Fruit fly (Drosophila melanogaster) whole organism, adult: ENCODE measurements around the gene CG6686.
A peak's percentile ranks its signal among the peaks of the same experiment; 100 is the strongest.

ENCODE experiments used
- CG11617 ChIP-seq: fragments of 200-800 bp; sonication (Bioruptor generic); optimal IDR thresholded peaks from 2 replicates; lab custom pipeline; 2017; ENCODE audit warnings: mild to moderate bottlenecking, missing biosample characterization, missing genetic modification reagents, missing genetic modification characterization
- CG12768 ChIP-seq: fragments of 200-800 bp; sonication (Bioruptor generic); optimal IDR thresholded peaks from 2 replicates; lab custom pipeline; 2017; ENCODE audit warnings: missing biosample characterization, missing genetic modification characterization, mild to moderate bottlenecking, moderate library complexity, missing genetic modification reagents
- CG14711 ChIP-seq: fragments of 200-800 bp; sonication (Bioruptor generic); optimal IDR thresholded peaks from 2 replicates; lab custom pipeline; 2018; ENCODE audit warnings: missing biosample characterization, mild to moderate bottlenecking, missing genetic modification characterization, moderate library complexity
- CG1620 ChIP-seq: fragments of 200-800 bp; sonication (Bioruptor generic); optimal IDR thresholded peaks from 2 replicates; lab custom pipeline; 2016; ENCODE audit warnings: missing biosample characterization, missing genetic modification characterization
- CG33017 ChIP-seq: fragments of 200-800 bp; sonication (Bioruptor generic); optimal IDR thresholded peaks from 2 replicates; lab custom pipeline; 2018; ENCODE audit warnings: missing biosample characterization, mild to moderate bottlenecking, missing genetic modification characterization, moderate library complexity
- CG5204 ChIP-seq: fragments of 200-800 bp; sonication (Bioruptor generic); optimal IDR thresholded peaks from 2 replicates; lab custom pipeline; 2016; ENCODE audit warnings: missing biosample characterization, missing genetic modification characterization
- CG7045 ChIP-seq: fragments of 200-800 bp; sonication (Bioruptor generic); optimal IDR thresholded peaks from 2 replicates; lab custom pipeline; 2017; ENCODE audit warnings: missing biosample characterization, mild to moderate bottlenecking, missing genetic modification characterization
- CG7101 ChIP-seq: fragments of 200-800 bp; sonication (Bioruptor generic); optimal IDR thresholded peaks from 2 replicates; lab custom pipeline; 2018; ENCODE audit warnings: missing biosample characterization, mild to moderate bottlenecking, missing genetic modification characterization, moderate library complexity
- Clk ChIP-seq: fragments of 200-800 bp; sonication (Bioruptor generic); optimal IDR thresholded peaks from 2 replicates; lab custom pipeline; 2017; ENCODE audit warnings: missing biosample characterization, missing genetic modification characterization
- Crg-1 ChIP-seq: fragments of 200-800 bp; sonication (Bioruptor generic); optimal IDR thresholded peaks from 2 replicates; lab custom pipeline; 2016; ENCODE audit warnings: missing biosample characterization, missing genetic modification characterization
- Hr96 ChIP-seq: fragments of 200-800 bp; sonication (Bioruptor generic); optimal IDR thresholded peaks from 2 replicates; lab custom pipeline; 2016; ENCODE audit warnings: missing biosample characterization, missing genetic modification characterization
- Mnt ChIP-seq: fragments of 200-800 bp; sonication (Bioruptor generic); optimal IDR thresholded peaks from 2 replicates; lab custom pipeline; 2016; ENCODE audit warnings: missing biosample characterization, mild to moderate bottlenecking, missing genetic modification characterization
- bab1 ChIP-seq: fragments of 200-800 bp; sonication (Bioruptor generic); optimal IDR thresholded peaks from 3 replicates; lab custom pipeline; 2019; ENCODE audit warnings: missing biosample characterization, mild to moderate bottlenecking, missing genetic modification characterization, moderate library complexity
- cic ChIP-seq: fragments of 200-800 bp; sonication (Bioruptor generic); optimal IDR thresholded peaks from 2 replicates; lab custom pipeline; 2017; ENCODE audit warnings: missing biosample characterization, mild to moderate bottlenecking, missing genetic modification characterization, moderate library complexity
- cnc ChIP-seq, 2 experiments: fragments of >200 bp; optimal IDR thresholded peaks; 2 replicates each; lab custom pipeline; 2017
- kay ChIP-seq: fragments of 200-800 bp; sonication (Bioruptor generic); peaks from one replicate; lab custom pipeline; 2016; ENCODE audit warnings: missing biosample characterization, missing genetic modification characterization, borderline replicate concordance
- ovo ChIP-seq: fragments of 200-800 bp; sonication (Bioruptor generic); optimal IDR thresholded peaks from 2 replicates; lab custom pipeline; 2016; ENCODE audit warnings: missing biosample characterization, missing genetic modification characterization
- pad ChIP-seq: fragments of 200-800 bp; sonication (Bioruptor generic); optimal IDR thresholded peaks from 3 replicates; lab custom pipeline; 2017; ENCODE audit warnings: missing biosample characterization, missing genetic modification characterization, mild to moderate bottlenecking, moderate library complexity, missing genetic modification reagents
- tj ChIP-seq: fragments of 200-800 bp; sonication (Bioruptor generic); optimal IDR thresholded peaks from 3 replicates; lab custom pipeline; 2017; ENCODE audit warnings: missing biosample characterization, mild to moderate bottlenecking, missing genetic modification characterization, moderate library complexity
- toe ChIP-seq: fragments of 200-800 bp; sonication (Bioruptor generic); optimal IDR thresholded peaks from 2 replicates; lab custom pipeline; 2016; ENCODE audit warnings: missing biosample characterization, missing genetic modification characterization

Gene CG6686

DNA sequence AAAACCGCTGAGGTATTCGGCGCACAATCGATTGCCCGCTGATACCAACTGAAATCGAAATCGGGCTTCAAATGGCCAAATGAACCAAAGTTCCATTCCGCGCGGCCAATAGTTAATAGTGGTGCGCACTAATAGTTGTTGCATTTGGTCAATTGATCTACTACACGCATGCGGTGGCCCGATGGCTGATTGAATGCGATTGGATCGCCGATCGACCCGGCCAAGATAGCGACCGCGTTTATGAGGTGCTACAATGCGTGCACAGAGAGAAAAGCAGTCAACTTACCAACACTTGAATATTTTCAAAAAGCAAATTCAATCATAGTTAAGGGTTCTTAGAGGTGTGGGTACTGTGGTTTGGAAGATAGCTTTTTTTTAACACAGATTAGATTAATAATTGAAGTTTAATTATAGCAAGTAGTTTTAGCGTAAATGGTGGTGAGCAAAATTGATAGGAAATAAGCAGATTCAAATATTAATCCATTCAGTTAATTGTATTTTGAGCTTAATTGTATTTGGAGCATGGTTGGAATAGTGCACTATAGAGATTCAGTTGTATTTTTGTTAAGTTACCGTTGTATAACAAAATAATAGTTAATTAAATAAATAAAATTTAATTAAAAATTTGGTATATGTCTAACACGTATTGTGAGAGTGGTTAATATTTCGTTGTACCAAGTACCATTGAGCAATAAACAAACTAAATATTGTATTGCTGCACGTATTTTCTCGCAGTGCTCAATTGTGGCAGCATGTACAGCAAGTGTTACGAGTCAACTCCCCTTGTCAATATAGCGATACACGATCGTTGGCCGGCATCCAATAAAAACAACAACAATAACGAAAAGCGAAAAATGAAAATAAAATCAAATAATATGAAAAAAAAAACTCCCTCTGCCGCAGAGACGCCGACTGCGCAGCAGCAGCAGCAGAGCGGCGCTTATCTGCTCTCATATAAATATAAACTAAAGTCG, 38.9 kb upstream of the CG6686 start:
- TF ChIP-seq CG11617: peak; percentile 46
- TF ChIP-seq toe: no peak
- TF ChIP-seq bab1: no peak
- peak; percentile 3 for TF ChIP-seq cic (GFP tag; lab: Kevin White, UChicago)
- TF ChIP-seq Hr96 (GFP tag; lab: Kevin White, UChicago): no peak
- TF ChIP-seq CG14711 (tag; lab: Kevin White, UChicago): no peak
- no peak for TF ChIP-seq CG12768
- no peak for TF ChIP-seq CG7101 (tag; lab: Kevin White, UChicago)
- TF ChIP-seq Crg-1 (GFP tag; lab: Kevin White, UChicago): no peak
- no peak for TF ChIP-seq pad (GFP tag; lab: Kevin White, UChicago)
- peak; percentile 39 for TF ChIP-seq CG5204
- TF ChIP-seq CG33017 (tag; lab: Kevin White, UChicago): no peak
- TF ChIP-seq kay: no peak
- no peak for TF ChIP-seq Mnt (GFP tag; lab: Kevin White, UChicago)
- TF ChIP-seq CG1620 (GFP tag; lab: Kevin White, UChicago): no peak
- TF ChIP-seq cnc (optimal IDR thresholded peaks at IDR 0.05; lab: Kevin White, UChicago): no peak
- TF ChIP-seq ovo: no peak

DNA sequence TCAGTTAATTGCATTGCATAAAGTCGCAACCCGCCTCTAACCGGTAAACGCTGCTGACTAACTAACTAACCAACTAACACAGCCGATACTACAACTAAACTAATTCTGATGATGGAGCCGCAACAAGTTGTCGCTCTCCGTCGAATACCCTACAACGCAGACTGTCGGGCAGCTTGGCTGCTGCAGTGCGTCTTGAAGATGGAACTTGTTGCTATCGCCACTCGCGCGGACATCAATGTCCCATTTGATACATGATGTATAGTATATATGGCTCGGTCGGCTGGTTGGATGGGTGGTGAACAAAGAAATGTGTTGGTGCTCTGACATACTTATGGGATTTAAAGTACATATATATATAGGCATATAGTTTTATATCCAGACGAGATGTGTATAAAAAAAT, 37.7 kb upstream of the CG6686 start:
- TF ChIP-seq pad (GFP tag; lab: Kevin White, UChicago) (no peak), kay (peak; percentile 49), ovo (peak; percentile 12), CG12768 (peak; percentile 6)

DNA sequence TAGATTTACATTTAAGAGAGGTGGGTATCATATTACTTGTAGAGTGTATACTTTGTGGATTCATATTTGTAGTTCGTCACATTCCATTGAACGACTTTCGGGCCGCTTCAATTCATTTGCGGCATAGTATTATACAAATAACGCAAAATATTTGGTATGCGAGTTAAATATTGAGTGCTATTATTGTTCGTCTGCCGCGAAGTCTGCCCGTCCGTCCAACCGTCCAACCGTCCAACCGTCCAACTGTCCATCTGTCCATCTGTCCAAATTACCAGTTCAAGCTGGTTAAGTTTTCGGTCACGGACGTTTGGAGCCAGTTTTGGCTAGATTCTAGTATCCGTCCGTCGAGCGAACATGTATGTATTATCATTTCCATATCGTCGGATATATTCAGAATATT, 36.3 kb upstream of the CG6686 start:
- TF ChIP-seq CG33017 (tag; lab: Kevin White, UChicago) (no peak), CG7045 (no peak), cic (GFP tag; lab: Kevin White, UChicago) (no peak), cnc (optimal IDR thresholded peaks at IDR 0.05; lab: Kevin White, UChicago) (no peak), toe (no peak), kay (no peak), Hr96 (GFP tag; lab: Kevin White, UChicago) (no peak), ovo (no peak), CG12768 (no peak), CG14711 (tag; lab: Kevin White, UChicago) (no peak), CG7101 (tag; lab: Kevin White, UChicago) (no peak), pad (GFP tag; lab: Kevin White, UChicago) (no peak), bab1 (no peak), CG5204 (no peak), tj (no peak)

DNA sequence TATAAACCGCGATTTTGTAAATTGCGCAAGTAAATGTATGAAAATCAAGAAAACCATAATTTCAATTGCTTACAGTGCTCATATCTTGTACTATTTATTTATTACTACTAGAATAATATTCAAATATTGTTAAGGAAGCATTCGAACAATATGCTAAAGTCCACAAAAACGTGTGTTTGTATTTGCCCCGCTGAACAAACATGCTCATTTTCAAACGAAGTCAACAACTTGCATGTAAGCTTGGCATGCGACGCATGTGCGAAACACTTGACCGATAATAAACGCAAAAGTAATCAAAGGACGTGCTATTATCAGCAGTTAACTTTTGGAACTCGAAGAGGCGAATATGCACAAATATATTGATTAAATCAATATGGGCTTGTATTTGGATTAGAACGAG, 33.4 kb upstream of the CG6686 start:
- TF ChIP-seq CG11617 (peak; percentile 58), pad (GFP tag; lab: Kevin White, UChicago) (no peak), Hr96 (GFP tag; lab: Kevin White, UChicago) (no peak), CG33017 (tag; lab: Kevin White, UChicago) (peak; percentile 8), Crg-1 (GFP tag; lab: Kevin White, UChicago) (peak; percentile 77), CG7045 (peak; percentile 22), cnc (optimal IDR thresholded peaks at IDR 0.05; lab: Kevin White, UChicago) (no peak), CG12768 (no peak), Mnt (GFP tag; lab: Kevin White, UChicago) (peak; percentile 63), CG1620 (GFP tag; lab: Kevin White, UChicago) (peak; percentile 38), cic (GFP tag; lab: Kevin White, UChicago) (peak; percentile 1), tj (no peak), ovo (peak; percentile 66), CG7101 (tag; lab: Kevin White, UChicago) (peak; percentile 79), kay (peak; percentile 63), toe (no peak)

DNA sequence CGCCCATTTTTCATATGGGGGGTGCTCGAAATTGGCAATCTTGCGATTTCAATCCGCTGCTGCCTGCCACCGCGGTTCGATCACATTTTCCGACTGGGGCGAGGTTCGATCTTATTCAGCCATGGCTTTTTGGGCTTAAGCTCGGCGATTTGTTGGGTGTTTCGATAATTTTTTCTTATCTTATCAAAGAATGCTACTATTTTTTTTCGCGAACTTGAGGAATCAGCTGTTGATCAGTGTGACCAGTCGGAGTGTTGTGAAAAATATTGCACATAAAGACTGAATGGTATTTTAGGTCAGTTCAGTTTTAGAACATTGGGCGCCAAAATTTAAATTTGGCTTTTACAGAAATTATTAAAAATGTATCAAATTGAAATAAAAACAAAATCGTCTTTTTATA, 32.9 kb upstream of the CG6686 start, which contains the start of gene Wdr81:
Gene Wdr81, minus strand, starts transcription at position 226 of the 400 bp plus-strand sequence.
- TF ChIP-seq CG12768 (no peak), pad (GFP tag; lab: Kevin White, UChicago) (no peak), cnc (optimal IDR thresholded peaks at IDR 0.05; lab: Kevin White, UChicago) (no peak), CG1620 (GFP tag; lab: Kevin White, UChicago) (no peak), toe (no peak), ovo (no peak), bab1 (peak; percentile 56), CG14711 (tag; lab: Kevin White, UChicago) (no peak)

DNA sequence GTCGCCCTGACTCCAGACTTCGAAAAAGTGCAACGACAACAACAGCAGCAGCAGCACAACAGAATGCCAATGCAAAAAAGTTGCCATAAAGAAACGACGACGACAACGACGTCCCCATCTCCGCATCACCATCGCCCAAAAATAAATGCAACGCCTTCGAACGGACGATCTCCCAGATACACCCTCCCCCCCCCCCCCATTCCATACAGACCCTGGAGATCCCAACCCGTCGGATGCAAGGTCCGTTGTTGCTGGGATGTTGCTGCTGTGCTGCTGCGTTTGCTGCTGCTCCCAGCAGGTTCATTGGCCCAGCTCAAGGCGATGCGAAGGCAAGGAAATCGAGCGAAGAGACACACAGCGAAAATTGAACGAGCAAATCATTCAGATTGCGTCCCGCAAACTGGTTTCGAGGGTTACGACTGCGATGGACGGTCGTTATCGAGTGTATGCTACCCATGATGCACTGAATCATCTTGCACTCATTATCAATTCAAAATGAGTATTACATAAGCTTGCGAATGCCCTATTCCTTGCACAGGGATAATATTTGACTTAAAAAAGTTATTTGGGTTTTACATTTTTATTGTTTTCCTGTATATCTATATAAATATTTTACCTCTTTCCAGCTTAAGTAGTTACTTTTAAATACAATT, 26.0 kb upstream of the CG6686 start:
- TF ChIP-seq Clk (GFP tag; lab: Kevin White, UChicago) (no peak), CG33017 (tag; lab: Kevin White, UChicago) (no peak), pad (GFP tag; lab: Kevin White, UChicago) (no peak), bab1 (no peak)
